Fruit fly (Drosophila melanogaster): ENCODE results near the gene sbr.

- TF ChIP-seq D1 (tag; optimal IDR thresholded peaks at IDR 0.05) (no peak), Pif1A (GFP tag; optimal IDR thresholded peaks at IDR 0.05) (no peak), CG34367 (tag; optimal IDR thresholded peaks at IDR 0.05) (no peak), CG9948 (tag; optimal IDR thresholded peaks at IDR 0.05) (no peak), CG14655 (GFP tag; optimal IDR thresholded peaks at IDR 0.05) (no peak), CG15710 (tag; optimal IDR thresholded peaks at IDR 0.05) (no peak), CG13204 (GFP tag; optimal IDR thresholded peaks at IDR 0.05) (no peak), rn (GFP tag; IDR thresholded peaks at IDR 0.05) (no peak), CG12605 (GFP tag; IDR thresholded peaks at IDR 0.05) (no peak), EcR (GFP tag; optimal IDR thresholded peaks at IDR 0.05) (no peak), Pif1B (GFP tag; optimal IDR thresholded peaks at IDR 0.05) (no peak), Ets98B (GFP tag; IDR thresholded peaks at IDR 0.05) (no peak), CG17806 (tag; optimal IDR thresholded peaks at IDR 0.05) (no peak)
Observed at dm6 chrX:10847436-10847446, 349 bp upstream of the sbr start, which contains the start of gene Pgls.

All from whole organism, pupa.